Fruit fly (Drosophila melanogaster) whole organism, embryonic: Measurements from ENCODE around the gene CG9662.

Experiments
- Ada2b ChIP-seq: fragments of 200-800 bp; sonication (Bioruptor generic); IDR thresholded peaks from 2 replicates; pipeline ENCODE4 v1.3.6; 2022; ENCODE audit warnings: missing biosample characterization, missing genetic modification characterization
- Antp ChIP-seq: fragments of 200-800 bp; sonication (Bioruptor generic); optimal IDR thresholded peaks from 3 replicates; lab custom pipeline; 2016; ENCODE audit warnings: missing biosample characterization, missing genetic modification characterization
- B-H2 ChIP-seq: fragments of 200-800 bp; sonication (Bioruptor generic); optimal IDR thresholded peaks from 2 replicates; lab custom pipeline; 2018; ENCODE audit warnings: missing biosample characterization, mild to moderate bottlenecking, missing genetic modification characterization
- C15 ChIP-seq: fragments of 200-800 bp; sonication (Bioruptor generic); IDR thresholded peaks from 3 replicates; pipeline ENCODE4 v1.3.6; 2022; ENCODE audit warnings: missing biosample characterization, missing genetic modification characterization
- CG10565 ChIP-seq: fragments of 200-800 bp; sonication (Bioruptor generic); optimal IDR thresholded peaks from 3 replicates; lab custom pipeline; 2016; ENCODE audit warnings: missing biosample characterization, mild to moderate bottlenecking, missing genetic modification characterization
- CG10654 ChIP-seq: fragments of 200-800 bp; sonication (Bioruptor generic); optimal IDR thresholded peaks from 2 replicates; lab custom pipeline; 2016; ENCODE audit warnings: missing biosample characterization, missing genetic modification characterization
- CG14441 ChIP-seq: fragments of 200-800 bp; sonication (Bioruptor generic); IDR thresholded peaks from 2 replicates; pipeline ENCODE4 v1.3.6; 2022; ENCODE audit warnings: missing biosample characterization, missing genetic modification characterization
- CG17385 ChIP-seq: fragments of 200-800 bp; sonication (Bioruptor generic); optimal IDR thresholded peaks from 3 replicates; lab custom pipeline; 2018; ENCODE audit warnings: missing biosample characterization, mild to moderate bottlenecking, missing genetic modification characterization
- CG17568 ChIP-seq: fragments of 200-800 bp; sonication (Bioruptor generic); optimal IDR thresholded peaks from 2 replicates; lab custom pipeline; 2018; ENCODE audit warnings: missing biosample characterization, mild to moderate bottlenecking, missing genetic modification characterization, moderate library complexity
- CG17802 ChIP-seq: fragments of 200-800 bp; sonication (Bioruptor generic); optimal IDR thresholded peaks from 2 replicates; lab custom pipeline; 2018; ENCODE audit warnings: missing biosample characterization, mild to moderate bottlenecking, missing genetic modification characterization, moderate library complexity
- CG2120 ChIP-seq: fragments of 200-800 bp; sonication (Bioruptor generic); optimal IDR thresholded peaks from 3 replicates; lab custom pipeline; 2016; ENCODE audit warnings: missing biosample characterization, missing genetic modification characterization
- CG34376 ChIP-seq: fragments of 200-800 bp; sonication (Bioruptor generic); optimal IDR thresholded peaks from 2 replicates; lab custom pipeline; 2018; ENCODE audit warnings: missing biosample characterization, mild to moderate bottlenecking, missing genetic modification characterization
- CG42726 ChIP-seq: fragments of 200-800 bp; sonication (Bioruptor generic); IDR thresholded peaks from 2 replicates; pipeline ENCODE4 v1.3.6; 2022; ENCODE audit warnings: missing biosample characterization, missing genetic modification characterization; ENCODE audit not compliant: partially characterized antibody
- CG43689 ChIP-seq: fragments of 200-800 bp; sonication (Bioruptor generic); IDR thresholded peaks from 2 replicates; pipeline ENCODE4 v1.3.6; 2022; ENCODE audit warnings: missing biosample characterization, missing genetic modification characterization
- CG6272 ChIP-seq: fragments of 200-800 bp; sonication (Bioruptor generic); IDR thresholded peaks from 2 replicates; pipeline ENCODE4 v1.3.6; 2022; ENCODE audit warnings: missing biosample characterization, missing genetic modification characterization
- CG6791 ChIP-seq: fragments of 200-800 bp; sonication (Bioruptor generic); IDR thresholded peaks from 3 replicates; pipeline ENCODE4 v1.3.6; 2022; ENCODE audit warnings: missing biosample characterization, missing genetic modification characterization; ENCODE audit not compliant: partially characterized antibody
- CG8359 ChIP-seq: fragments of 200-800 bp; sonication (Bioruptor generic); optimal IDR thresholded peaks from 2 replicates; lab custom pipeline; 2017; ENCODE audit warnings: missing biosample characterization, mild to moderate bottlenecking, missing genetic modification characterization, borderline replicate concordance
- CG8765 ChIP-seq: fragments of 200-800 bp; sonication (Bioruptor generic); IDR thresholded peaks from 2 replicates; pipeline ENCODE4 v1.3.6; 2022; ENCODE audit warnings: missing biosample characterization, missing genetic modification characterization
- CHES-1-like ChIP-seq: fragments of 200-800 bp; sonication (Bioruptor generic); optimal IDR thresholded peaks from 2 replicates; lab custom pipeline; 2016; ENCODE audit warnings: missing biosample characterization, missing genetic modification characterization
- E2f2 ChIP-seq: fragments of 200-800 bp; sonication (Bioruptor generic); IDR thresholded peaks from 2 replicates; pipeline ENCODE4 v1.3.6; 2022; ENCODE audit warnings: missing biosample characterization, missing genetic modification characterization
- ERR ChIP-seq: fragments of 200-800 bp; sonication (Bioruptor generic); optimal IDR thresholded peaks from 2 replicates; lab custom pipeline; 2016; ENCODE audit warnings: missing biosample characterization, missing genetic modification characterization
- Ets97D ChIP-seq: fragments of 200-800 bp; sonication (Bioruptor generic); optimal IDR thresholded peaks from 3 replicates; lab custom pipeline; 2016; ENCODE audit warnings: missing biosample characterization, missing genetic modification characterization
- GATAe ChIP-seq: fragments of 200-800 bp; sonication (Bioruptor generic); conservative IDR thresholded peaks from 2 replicates; pipeline ENCODE4 v1.3.6; 2022; ENCODE audit warnings: missing biosample characterization, missing genetic modification characterization
- HHEX ChIP-seq: fragments of 200-800 bp; sonication (Bioruptor generic); optimal IDR thresholded peaks from 3 replicates; lab custom pipeline; 2017; ENCODE audit warnings: missing biosample characterization, mild to moderate bottlenecking, missing genetic modification characterization, missing genetic modification reagents
- HLH4C ChIP-seq: fragments of 200-800 bp; sonication (Bioruptor generic); IDR thresholded peaks from 3 replicates; pipeline ENCODE4 v1.3.6; 2022; ENCODE audit warnings: missing biosample characterization, missing genetic modification characterization; ENCODE audit not compliant: partially characterized antibody
- HmgZ ChIP-seq: fragments of 200-800 bp; sonication (Bioruptor generic); optimal IDR thresholded peaks from 2 replicates; lab custom pipeline; 2018; ENCODE audit warnings: missing biosample characterization, mild to moderate bottlenecking, missing genetic modification characterization
- MESR4 ChIP-seq: fragments of 200-800 bp; sonication (Bioruptor generic); optimal IDR thresholded peaks from 2 replicates; lab custom pipeline; 2018; ENCODE audit warnings: missing biosample characterization, mild to moderate bottlenecking, missing genetic modification characterization, moderate library complexity
- Mad ChIP-seq: fragments of 200-800 bp; sonication (Bioruptor generic); optimal IDR thresholded peaks from 2 replicates; lab custom pipeline; 2016; ENCODE audit warnings: missing biosample characterization, missing genetic modification characterization
- Opbp ChIP-seq: fragments of 200-800 bp; sonication (Bioruptor generic); IDR thresholded peaks from 3 replicates; pipeline ENCODE4 v1.3.6; 2022; ENCODE audit warnings: missing biosample characterization, missing genetic modification characterization; ENCODE audit not compliant: partially characterized antibody
- Optix ChIP-seq: fragments of 200-800 bp; sonication (Bioruptor generic); IDR thresholded peaks from 3 replicates; pipeline ENCODE4 v1.3.6; 2022; ENCODE audit warnings: missing biosample characterization, missing genetic modification characterization
- Tbp ChIP-seq: fragments of >200 bp; optimal IDR thresholded peaks from 2 replicates; lab custom pipeline; 2018; ENCODE audit warnings: missing biosample characterization, missing genetic modification characterization
- ac ChIP-seq: fragments of 200-800 bp; sonication (Bioruptor generic); optimal IDR thresholded peaks from 3 replicates; lab custom pipeline; 2017; ENCODE audit warnings: missing biosample characterization, mild to moderate bottlenecking, missing genetic modification characterization
- bbx ChIP-seq: fragments of 200-800 bp; sonication (Bioruptor generic); IDR thresholded peaks from 2 replicates; pipeline ENCODE4 v1.3.6; 2022; ENCODE audit warnings: missing biosample characterization, missing genetic modification characterization; ENCODE audit not compliant: partially characterized antibody
- dpn ChIP-seq, 2 experiments: fragments of 200-800 bp; sonication (Bioruptor generic); optimal IDR thresholded peaks; 3 replicates each; lab custom pipeline; 2016; ENCODE audit warnings: missing biosample characterization in 2 of 2, missing genetic modification characterization in 2 of 2
- eyg ChIP-seq: fragments of 200-800 bp; sonication (Bioruptor generic); optimal IDR thresholded peaks from 3 replicates; lab custom pipeline; 2016; ENCODE audit warnings: missing biosample characterization, missing genetic modification characterization
- ham ChIP-seq: fragments of 200-800 bp; sonication (Bioruptor generic); IDR thresholded peaks from 2 replicates; pipeline ENCODE4 v1.3.6; 2022; ENCODE audit warnings: missing biosample characterization, missing genetic modification characterization
- insv ChIP-seq, 2 experiments: fragments of 200-800 bp; sonication (Bioruptor generic); optimal IDR thresholded peaks; 3 replicates each; lab custom pipeline; 2016 to 2018; ENCODE audit warnings: missing biosample characterization in 2 of 2, missing genetic modification characterization in 2 of 2
- jing ChIP-seq: fragments of 200-800 bp; sonication (Bioruptor generic); optimal IDR thresholded peaks from 2 replicates; lab custom pipeline; 2018; ENCODE audit warnings: missing biosample characterization, mild to moderate bottlenecking, missing genetic modification characterization
- lbe ChIP-seq: fragments of 200-800 bp; sonication (Bioruptor generic); optimal IDR thresholded peaks from 2 replicates; lab custom pipeline; 2016; ENCODE audit warnings: missing biosample characterization, mild to moderate bottlenecking, missing genetic modification characterization
- lilli ChIP-seq: fragments of 200-800 bp; sonication (Bioruptor generic); optimal IDR thresholded peaks from 3 replicates; lab custom pipeline; 2016; ENCODE audit warnings: missing biosample characterization, missing genetic modification characterization
- otp ChIP-seq: fragments of 200-800 bp; sonication (Bioruptor generic); IDR thresholded peaks from 3 replicates; pipeline ENCODE4, ENCODE4 v1.3.6; 2022; ENCODE audit warnings: missing biosample characterization, missing genetic modification characterization
- pum ChIP-seq: fragments of 200-800 bp; sonication (Bioruptor generic); optimal IDR thresholded peaks from 2 replicates; lab custom pipeline; 2016; ENCODE audit warnings: missing biosample characterization, missing genetic modification characterization
- rib ChIP-seq: fragments of 200-800 bp; sonication (Bioruptor generic); IDR thresholded peaks from 2 replicates; pipeline ENCODE4 v1.3.6; 2022; ENCODE audit warnings: missing biosample characterization, missing genetic modification characterization
- row ChIP-seq: fragments of 200-800 bp; sonication (Bioruptor generic); IDR thresholded peaks from 3 replicates; pipeline ENCODE4 v1.3.6; 2022; ENCODE audit warnings: missing biosample characterization, missing genetic modification characterization
- sens ChIP-seq: fragments of 200-800 bp; sonication (Bioruptor generic); peaks from one replicate; lab custom pipeline; 2016; ENCODE audit warnings: missing biosample characterization, missing genetic modification characterization
- tgo ChIP-seq: fragments of 200-800 bp; sonication (Bioruptor generic); IDR thresholded peaks from 3 replicates; pipeline ENCODE4 v1.3.6; 2022; ENCODE audit warnings: missing biosample characterization, missing genetic modification characterization
- trem ChIP-seq: fragments of 200-800 bp; optimal IDR thresholded peaks from 3 replicates; lab custom pipeline; 2019; ENCODE audit warnings: missing biosample characterization, mild to moderate bottlenecking, missing genetic modification characterization, moderate library complexity
- tup ChIP-seq: fragments of 200-800 bp; sonication (Bioruptor generic); optimal IDR thresholded peaks from 2 replicates; lab custom pipeline; 2016; ENCODE audit warnings: missing biosample characterization, mild to moderate bottlenecking, missing genetic modification characterization, moderate library complexity
- tx ChIP-seq: fragments of 200-800 bp; sonication (Bioruptor generic); optimal IDR thresholded peaks from 2 replicates; lab custom pipeline; 2016; ENCODE audit warnings: missing biosample characterization, missing genetic modification characterization
- z ChIP-seq: fragments of 200-800 bp; sonication (Bioruptor generic); IDR thresholded peaks from 3 replicates; pipeline ENCODE4 v1.3.6; 2022; ENCODE audit warnings: missing biosample characterization, missing genetic modification characterization
- zen2 ChIP-seq: fragments of 200-800 bp; sonication (Bioruptor generic); IDR thresholded peaks from 3 replicates; pipeline ENCODE4 v1.3.6; 2022; ENCODE audit warnings: missing biosample characterization, missing genetic modification characterization; ENCODE audit not compliant: partially characterized antibody

CG9662 gene

DNA sequence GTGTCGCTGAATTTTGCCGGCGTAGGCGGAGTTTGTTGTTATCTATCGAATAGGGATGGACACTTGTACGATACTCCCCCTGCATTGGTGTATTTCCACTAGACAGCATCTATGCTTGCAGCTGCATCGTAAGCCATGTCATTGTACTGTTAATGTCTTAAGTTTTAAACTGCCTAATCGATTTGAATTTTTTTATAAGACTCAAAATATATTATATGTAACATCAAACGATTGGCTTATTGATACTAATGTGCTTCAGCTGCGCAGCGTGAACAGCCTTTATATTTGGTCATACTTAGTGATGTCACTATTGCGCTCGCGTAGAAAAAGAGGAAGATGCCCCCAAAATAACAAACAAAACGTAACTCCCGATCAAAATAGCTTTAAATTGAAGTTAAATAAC is at the start of gene CG9662, which contains the start of gene Ptpa (continued):
- peak; percentile 76 for TF ChIP-seq CG14441 (GFP tag; lab: Robert Waterston, UW)
- peak; percentile 91 for TF ChIP-seq CG17385 (GFP tag; lab: Kevin White, UChicago)
- TF ChIP-seq Mad (GFP tag; lab: Kevin White, UChicago) = peak; percentile 75
- TF ChIP-seq lbe (GFP tag; lab: Kevin White, UChicago) = no peak
- TF ChIP-seq HHEX = peak; percentile 47
- no peak for TF ChIP-seq Tbp
- TF ChIP-seq ERR (GFP tag; lab: Kevin White, UChicago) = peak; percentile 65
- peak; percentile 94 for TF ChIP-seq sens (GFP tag; lab: Kevin White, UChicago)
- peak; percentile 81 for TF ChIP-seq tgo (GFP tag; lab: Robert Waterston, UW)
- TF ChIP-seq CG43689 (GFP tag; lab: Robert Waterston, UW) = no peak
- no peak for TF ChIP-seq z (GFP tag; lab: Robert Waterston, UW)
- TF ChIP-seq jing (GFP tag; lab: Kevin White, UChicago) = peak; percentile 54
- peak; percentile 86 for TF ChIP-seq dpn (GFP tag; optimal IDR thresholded peaks at IDR 0.05; lab: Kevin White, UChicago)
- TF ChIP-seq CG10654 (GFP tag; lab: Kevin White, UChicago) = peak; percentile 85
- peak; percentile 35 for TF ChIP-seq MESR4
- TF ChIP-seq CG6791 (GFP tag; lab: Robert Waterston, UW) = peak; percentile 75; the same call in 2 of the 3 replicates
- TF ChIP-seq eyg (GFP tag; lab: Kevin White, UChicago) = peak; percentile 75
- TF ChIP-seq Opbp = peak; percentile 77
- TF ChIP-seq ac (GFP tag; lab: Kevin White, UChicago) = no peak
- peak; percentile 76 for TF ChIP-seq CG42726 (GFP tag; lab: Robert Waterston, UW)
- peak; percentile 80 for TF ChIP-seq Ada2b
- TF ChIP-seq tx (GFP tag; lab: Kevin White, UChicago) = peak; percentile 86
- peak; percentile 98 for TF ChIP-seq row
- peak; percentile 88 for TF ChIP-seq CHES-1-like (GFP tag; lab: Kevin White, UChicago)
- TF ChIP-seq CG2120 (GFP tag; lab: Kevin White, UChicago) = peak; percentile 90
- TF ChIP-seq HmgZ (tag; lab: Kevin White, UChicago) = peak; percentile 80
- TF ChIP-seq bbx = peak; percentile 84
- peak; percentile 88 for TF ChIP-seq HLH4C (GFP tag; lab: Robert Waterston, UW)
- TF ChIP-seq GATAe = no peak; the same call in 1 of the 2 replicates
- no peak for TF ChIP-seq C15 (GFP tag; lab: Robert Waterston, UW)
- peak; percentile 88 for TF ChIP-seq pum (GFP tag; lab: Kevin White, UChicago)
- peak; percentile 56; the same call in 1 of the 2 replicates for TF ChIP-seq rib
- peak; percentile 67 for TF ChIP-seq E2f2 (GFP tag; lab: Robert Waterston, UW)
- TF ChIP-seq CG8765 = peak; percentile 66
- TF ChIP-seq CG17568 (GFP tag; lab: Kevin White, UChicago) = no peak
- TF ChIP-seq Optix = peak; percentile 82
- TF ChIP-seq zen2 = peak; percentile 79; the same call in 2 of the 3 replicates
- peak; percentile 80 for TF ChIP-seq Ets97D (GFP tag; lab: Kevin White, UChicago)
- peak; percentile 28 for TF ChIP-seq B-H2 (GFP tag; lab: Kevin White, UChicago)
- peak; percentile 87 for TF ChIP-seq CG6272 (GFP tag; lab: Robert Waterston, UW)
- TF ChIP-seq CG10565 = no peak
- TF ChIP-seq tup = peak; percentile 37
- TF ChIP-seq otp (GFP tag; lab: Robert Waterston, UW) = peak; percentile 61; the same call in 2 of the 3 replicates
- TF ChIP-seq ham (GFP tag; lab: Robert Waterston, UW) = peak; percentile 64; the same call in 1 of the 2 replicates
- TF ChIP-seq trem (tag; lab: Kevin White, UChicago) = peak; percentile 80
- TF ChIP-seq lilli = peak; percentile 90
- TF ChIP-seq CG34376 = peak; percentile 22
- peak; percentile 94 for TF ChIP-seq CG17802 (tag; lab: Kevin White, UChicago)
- TF ChIP-seq CG8359 (GFP tag; lab: Kevin White, UChicago) = peak; percentile 13
- TF ChIP-seq insv (GFP tag; optimal IDR thresholded peaks at IDR 0.05; lab: Kevin White, UChicago) = peak in 1 of 2 experiments; percentile 17
- peak; percentile 92 for TF ChIP-seq Antp (GFP tag; lab: Kevin White, UChicago)
